Worm (Caenorhabditis elegans): ENCODE results near the gene F09E10.1.

Gene F09E10.1

DNA sequence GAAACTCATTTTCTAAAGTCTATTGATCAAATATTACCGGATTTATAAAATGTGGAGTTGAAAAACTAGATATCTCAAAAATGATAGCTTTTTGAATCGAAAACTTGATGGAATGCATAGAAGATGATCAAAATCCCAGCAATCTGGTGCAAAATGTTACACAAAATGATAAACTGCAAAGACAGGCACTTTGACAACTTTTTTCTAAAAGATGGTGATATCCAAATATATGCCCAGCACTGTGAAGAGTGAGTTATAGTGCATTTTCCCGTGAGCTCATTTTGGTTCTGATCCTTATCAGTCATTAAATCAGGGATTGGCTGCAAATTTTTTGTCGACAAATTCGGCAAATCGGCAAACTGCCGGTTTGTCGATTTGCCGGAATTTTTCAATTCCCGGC is 32.7 kb downstream of the F09E10.1 start, which contains the start of gene K06A9.3:
Gene K06A9.3, minus strand, starts transcription at position 101 of the 400 bp plus-strand sequence.
- TF ChIP-seq zag-1 (tag; optimal IDR thresholded peaks at IDR 0.05) (no peak), elt-3 (tag; optimal IDR thresholded peaks at IDR 0.05) (no peak), nhr-28 (tag; optimal IDR thresholded peaks at IDR 0.05) (no peak), unc-62 (GFP tag; optimal IDR thresholded peaks at IDR 0.05) (no peak), elt-1 (tag; optimal IDR thresholded peaks at IDR 0.05) (no peak), nhr-23 (tag; optimal IDR thresholded peaks at IDR 0.05) (no peak), unc-39 (tag; optimal IDR thresholded peaks at IDR 0.05) (no peak), ZK546.5 (tag; optimal IDR thresholded peaks at IDR 0.05) (no peak), sea-2 (GFP tag; optimal IDR thresholded peaks at IDR 0.05) (no peak), lsy-12 (tag; optimal IDR thresholded peaks at IDR 0.05) (no peak), ama-1 (optimal IDR thresholded peaks at IDR 0.05) (no peak), eor-1 (tag; optimal IDR thresholded peaks at IDR 0.05) (no peak)

DNA sequence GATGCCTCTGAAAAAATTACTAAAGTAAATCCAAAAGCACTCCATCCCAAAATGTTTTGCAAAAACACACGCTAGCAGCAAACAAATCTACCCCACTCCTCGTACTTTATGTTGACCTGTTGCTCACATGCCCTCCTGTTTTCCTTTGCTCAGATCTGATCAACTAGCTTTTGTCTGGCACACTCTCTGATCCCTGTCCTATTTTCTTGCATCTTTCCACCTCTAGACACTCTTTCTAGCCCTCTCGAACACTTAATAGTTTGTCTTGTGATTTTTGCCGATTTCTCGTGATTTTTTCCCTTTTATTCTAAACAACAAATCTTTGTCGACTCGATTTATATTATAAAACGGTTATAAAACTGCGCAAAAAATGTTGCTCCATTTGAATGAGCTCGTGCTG is 33.5 kb downstream of the F09E10.1 start, which contains the start of gene K06A9.2:
Gene K06A9.2, plus strand, starts transcription at position 229 of the 400 bp plus-strand sequence.
- TF ChIP-seq pha-4 (tag; optimal IDR thresholded peaks at IDR 0.05): peak; percentile 83
- TF ChIP-seq nfya-1 (tag; optimal IDR thresholded peaks at IDR 0.05; ENCODE audit: insufficient read depth): peak; percentile 29
- TF ChIP-seq ceh-28 (tag; optimal IDR thresholded peaks at IDR 0.05): no peak
- TF ChIP-seq nhr-11 (tag; optimal IDR thresholded peaks at IDR 0.05): peak; percentile 42
- TF ChIP-seq ztf-11 (tag; optimal IDR thresholded peaks at IDR 0.05): no peak

DNA sequence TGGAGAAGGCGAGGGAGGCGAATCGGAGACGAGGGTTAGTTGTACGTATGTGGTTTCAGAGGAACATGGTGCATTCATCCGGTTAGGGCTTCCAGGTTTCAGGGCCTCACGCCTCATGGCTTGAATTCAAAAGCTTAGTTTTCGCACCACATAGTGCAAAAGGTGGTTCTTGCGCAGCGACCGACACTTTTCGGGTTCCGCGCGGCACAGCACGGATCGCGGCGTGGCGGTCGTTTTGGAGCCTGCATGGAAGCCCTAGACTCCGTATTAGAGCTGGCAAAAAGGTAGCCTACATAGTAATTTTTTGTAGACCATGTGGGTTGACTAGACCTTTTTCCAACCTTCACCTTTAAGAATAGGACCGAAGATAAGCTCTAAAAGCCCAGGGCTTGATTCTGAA is 36.2 kb downstream of the F09E10.1 start:
- TF ChIP-seq jun-1 (tag; optimal IDR thresholded peaks at IDR 0.05) (no peak), lsy-12 (tag; optimal IDR thresholded peaks at IDR 0.05) (no peak), elt-2 (tag; optimal IDR thresholded peaks at IDR 0.05) (no peak), unc-39 (tag; optimal IDR thresholded peaks at IDR 0.05) (no peak), ceh-16 (tag; optimal IDR thresholded peaks at IDR 0.05) (no peak)

DNA sequence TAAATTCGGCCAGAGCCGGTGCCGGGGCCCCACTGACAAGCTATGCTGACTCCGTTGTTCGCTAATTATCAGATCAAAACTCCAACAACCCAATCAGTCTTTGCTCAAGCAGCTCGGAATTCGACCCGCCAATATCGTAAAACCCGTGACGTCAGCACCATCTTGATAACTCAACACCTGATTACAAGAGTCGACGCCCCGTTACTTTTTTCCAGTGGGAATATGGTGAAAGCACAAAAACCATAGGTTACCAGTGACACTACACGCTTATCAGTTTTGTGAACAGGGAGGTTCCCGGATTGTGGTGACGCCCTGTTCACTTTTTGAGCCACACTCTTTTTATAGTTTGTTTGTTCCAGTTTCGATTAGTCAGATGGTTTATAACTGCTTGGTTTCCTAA is 38.5 kb downstream of the F09E10.1 start:
- TF ChIP-seq jun-1 (tag; optimal IDR thresholded peaks at IDR 0.05) (peak; percentile 40), lin-15B (tag; optimal IDR thresholded peaks at IDR 0.05) (no peak), nhr-28 (tag; optimal IDR thresholded peaks at IDR 0.05) (no peak), ztf-4 (tag; optimal IDR thresholded peaks at IDR 0.05) (no peak), pha-4 (tag; optimal IDR thresholded peaks at IDR 0.05) (peak; percentile 21), pqm-1 (tag; optimal IDR thresholded peaks at IDR 0.05) (peak; percentile 87), elt-2 (tag; optimal IDR thresholded peaks at IDR 0.05) (peak; percentile 90)

DNA sequence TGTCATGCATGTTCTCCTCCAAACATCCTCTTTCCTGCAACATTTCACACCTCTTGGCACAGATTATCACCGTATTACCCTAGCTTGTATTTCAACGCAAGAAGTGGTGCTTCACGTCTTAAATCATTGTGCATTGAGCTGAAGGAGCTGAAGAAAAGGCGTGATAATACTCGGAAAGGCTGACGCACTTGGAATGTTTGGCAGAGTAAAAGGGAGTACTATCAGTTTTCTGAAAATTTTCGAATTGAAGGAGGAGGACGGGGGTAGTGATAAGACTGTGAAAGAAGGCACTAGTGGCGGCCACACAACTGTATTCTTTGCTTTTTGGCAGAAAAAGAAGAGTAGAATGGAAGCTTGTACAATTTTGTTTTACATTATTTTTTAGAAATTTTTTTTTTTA is 40.8 kb downstream of the F09E10.1 start:
- TF ChIP-seq elt-2 (tag; optimal IDR thresholded peaks at IDR 0.05) (peak; percentile 63), pqm-1 (tag; optimal IDR thresholded peaks at IDR 0.05) (peak; percentile 80), pha-4 (tag; optimal IDR thresholded peaks at IDR 0.05) (no peak), lin-39 (tag; optimal IDR thresholded peaks at IDR 0.05) (no peak), ceh-9 (tag; optimal IDR thresholded peaks at IDR 0.05) (no peak), ztf-11 (tag; optimal IDR thresholded peaks at IDR 0.05) (no peak), ztf-4 (tag; optimal IDR thresholded peaks at IDR 0.05) (no peak)

DNA sequence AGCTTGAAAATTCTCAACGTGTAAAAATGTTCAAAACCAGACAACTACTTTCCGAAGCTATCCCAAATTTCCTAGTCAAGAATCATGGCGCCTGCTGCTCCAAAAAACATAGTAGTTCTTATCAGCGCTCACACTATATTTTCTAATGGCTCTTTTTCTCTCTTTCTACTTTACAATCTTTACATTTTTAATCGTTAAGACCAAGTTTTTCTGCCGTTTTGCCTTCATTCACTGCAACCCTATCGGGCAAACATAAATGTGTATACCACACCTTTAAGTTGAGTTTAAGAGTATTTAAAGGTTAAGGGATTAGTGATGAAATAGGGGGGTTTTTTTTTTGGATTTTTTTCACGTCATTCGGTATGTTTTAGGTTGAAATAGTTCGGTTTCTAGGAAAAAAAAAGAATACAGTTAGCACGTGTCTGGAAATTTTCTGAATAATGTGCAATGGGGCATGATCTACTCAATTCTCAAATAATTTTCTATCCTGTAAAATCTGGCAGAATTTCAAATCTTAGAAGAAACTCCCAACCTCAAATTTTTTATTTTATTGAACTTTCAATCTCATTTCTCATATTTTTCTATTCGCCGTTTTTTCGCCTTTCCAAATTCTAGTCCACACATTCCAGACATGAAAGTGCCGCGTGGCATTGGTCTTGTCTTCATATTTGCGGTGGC is 44.4 kb downstream of the F09E10.1 start, which contains the start of gene K06A9.1:
Gene K06A9.1, plus strand, starts transcription at position 628 of the 678 bp plus-strand sequence.
- no peak for TF ChIP-seq ceh-28 (tag; optimal IDR thresholded peaks at IDR 0.05)
- no peak for TF ChIP-seq eor-1 (tag; optimal IDR thresholded peaks at IDR 0.05)
- no peak for TF ChIP-seq unc-39 (tag; optimal IDR thresholded peaks at IDR 0.05)
- TF ChIP-seq ZK546.5 (tag; optimal IDR thresholded peaks at IDR 0.05): no peak
- TF ChIP-seq elt-2 (tag; optimal IDR thresholded peaks at IDR 0.05): peak; percentile 52
- TF ChIP-seq pqm-1 (tag; optimal IDR thresholded peaks at IDR 0.05): peak; percentile 37
- TF ChIP-seq lsy-12 (tag; optimal IDR thresholded peaks at IDR 0.05): no peak
- no peak for TF ChIP-seq ceh-16 (tag; optimal IDR thresholded peaks at IDR 0.05)
- no peak for TF ChIP-seq unc-62 (GFP tag; optimal IDR thresholded peaks at IDR 0.05)
- no peak for TF ChIP-seq ztf-4 (tag; optimal IDR thresholded peaks at IDR 0.05)
- TF ChIP-seq snpc-4 (tag; optimal IDR thresholded peaks at IDR 0.05): no peak
- no peak for TF ChIP-seq lin-15B (tag; optimal IDR thresholded peaks at IDR 0.05)

DNA sequence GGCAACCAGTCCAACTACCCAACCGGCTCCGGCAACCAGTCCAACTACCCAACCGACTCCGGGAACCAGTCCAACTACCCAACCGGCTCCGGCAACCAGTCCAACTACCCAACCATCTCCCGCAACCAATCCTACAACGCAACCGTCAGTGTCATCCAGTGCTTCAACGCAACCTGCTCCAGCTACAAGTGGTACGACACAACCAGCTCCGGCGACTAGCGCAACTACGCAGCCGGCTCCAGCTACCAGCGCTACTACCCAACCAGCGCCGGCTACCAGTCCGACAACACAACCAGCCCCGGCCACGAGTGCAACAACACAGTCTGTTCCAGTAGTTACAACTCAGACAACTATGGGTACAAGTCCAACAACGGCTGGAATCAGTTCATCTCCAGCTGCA is 46.5 kb downstream of the F09E10.1 start:
- TF ChIP-seq nfya-1 (tag; optimal IDR thresholded peaks at IDR 0.05; ENCODE audit: insufficient read depth): no peak
- TF ChIP-seq fos-1 (tag; optimal IDR thresholded peaks at IDR 0.05): no peak
- no peak for TF ChIP-seq fkh-10 (GFP tag; optimal IDR thresholded peaks at IDR 0.05)
- TF ChIP-seq lin-39 (tag; optimal IDR thresholded peaks at IDR 0.05): no peak
- no peak for TF ChIP-seq elt-2 (tag; optimal IDR thresholded peaks at IDR 0.05)
- no peak for TF ChIP-seq nhr-28 (tag; optimal IDR thresholded peaks at IDR 0.05)

Data from whole organism, L3 larva.